Worm (Caenorhabditis elegans): Measurements from ENCODE around the gene eco-1.
A peak's percentile ranks its signal among the peaks of the same experiment; 100 is the strongest.

eco-1 gene

DNA sequence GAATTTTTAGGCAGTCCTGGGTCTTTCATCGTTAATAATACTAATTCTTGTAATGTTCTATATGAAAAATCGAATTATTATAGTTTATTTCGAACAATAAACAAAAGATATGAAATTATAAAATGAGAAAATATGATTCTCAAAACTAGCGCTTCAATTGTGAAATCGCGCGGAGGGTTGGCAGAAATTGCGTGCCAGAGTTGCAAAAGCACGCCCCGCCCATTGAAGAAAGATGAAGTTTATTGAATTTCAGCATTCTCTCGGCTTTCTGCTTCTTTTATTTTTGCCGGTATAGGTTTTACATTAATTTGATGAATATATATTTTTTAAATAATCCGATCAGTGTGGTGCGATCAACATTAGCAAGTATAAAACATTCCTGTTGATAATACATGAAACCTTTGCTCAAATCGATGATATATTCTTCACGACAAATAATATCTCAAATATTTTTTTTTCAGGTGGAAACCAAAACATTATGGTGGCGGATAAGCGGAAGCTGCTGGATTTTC, at the start of gene eco-1, which contains the start of gene hmgr-1:
eco-1 (minus strand) TSS at position 59 of the 512 bp plus-strand sequence.
hmgr-1 (plus strand) TSS at position 462 of the 512 bp plus-strand sequence.
- TF ChIP-seq ztf-23 (GFP tag; IDR thresholded peaks at IDR 0.05) (0 out of 2 replicates have a peak, but pooled peaks have one; percentile 27), ztf-29 (GFP tag; IDR thresholded peaks at IDR 0.05) (no peak)

DNA sequence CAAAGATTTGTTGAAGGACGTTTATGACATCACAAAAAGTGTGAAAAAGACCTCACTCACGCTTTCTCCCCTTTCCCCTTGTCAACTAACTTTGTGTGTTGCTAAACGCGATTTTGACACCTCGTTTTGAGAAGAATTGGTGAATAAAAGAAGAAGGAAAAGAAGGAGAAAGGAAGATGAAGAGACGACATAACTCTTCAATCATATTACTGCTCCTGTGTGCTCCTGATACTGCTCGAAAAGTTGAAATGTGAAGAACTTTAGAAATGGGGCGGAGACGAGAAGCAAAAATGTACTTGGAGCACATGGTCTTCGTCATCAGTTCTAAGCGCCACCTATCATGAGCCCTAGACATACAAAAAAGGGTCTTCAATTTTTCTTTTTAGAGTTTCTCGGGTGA, 40.1 kb upstream of the eco-1 start:
- TF ChIP-seq cog-1 (tag; optimal IDR thresholded peaks at IDR 0.05) (no peak), ztf-29 (GFP tag; IDR thresholded peaks at IDR 0.05) (no peak)

DNA sequence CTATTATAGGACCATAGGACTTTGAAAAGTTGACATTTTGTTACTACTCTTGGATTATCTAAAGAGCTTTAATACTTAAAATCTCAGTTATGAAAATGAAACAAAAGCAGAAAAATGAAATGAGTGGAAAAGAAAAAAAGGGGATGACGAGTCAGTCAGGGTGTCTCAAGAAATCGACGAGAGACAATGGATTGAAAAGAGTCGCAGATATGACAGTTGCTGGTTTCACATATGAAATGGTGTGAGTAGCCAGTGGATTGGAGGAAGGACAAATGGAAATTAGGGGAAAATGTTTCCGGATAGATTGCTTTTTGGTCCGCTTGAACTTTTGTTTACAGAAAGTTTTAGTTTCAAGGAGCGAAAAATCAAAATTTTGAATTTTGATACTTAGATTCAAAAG, 38.3 kb upstream of the eco-1 start:
- TF ChIP-seq ztf-23 (GFP tag; IDR thresholded peaks at IDR 0.05) (no peak), med-1 (GFP tag; optimal IDR thresholded peaks at IDR 0.05; ENCODE audit: insufficient read depth) (no peak), T22C8.4 (GFP tag; IDR thresholded peaks at IDR 0.05) (no peak), cog-1 (tag; optimal IDR thresholded peaks at IDR 0.05) (no peak), ztf-29 (GFP tag; IDR thresholded peaks at IDR 0.05) (no peak)

DNA sequence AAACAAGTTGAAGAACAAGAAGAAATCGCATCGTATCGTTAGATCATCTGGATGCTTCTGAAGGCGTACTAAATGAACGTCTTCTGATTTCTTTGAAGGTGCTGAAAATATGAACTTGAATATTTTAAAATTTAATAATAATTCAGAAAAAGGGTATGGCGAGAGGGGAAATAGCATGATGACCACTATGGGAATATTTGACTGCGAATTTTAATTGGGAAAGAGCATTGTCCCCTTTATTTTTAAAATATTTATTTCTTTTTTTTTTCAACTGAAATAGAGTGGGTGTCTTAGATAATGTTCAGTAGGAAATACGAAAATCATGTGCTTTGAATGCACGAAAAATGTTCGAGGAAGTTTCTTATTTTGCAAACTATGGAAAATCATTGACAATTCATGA, 36.5 kb upstream of the eco-1 start, which contains the start of gene lgc-50:
lgc-50 (minus strand) TSS at position 101 of the 400 bp plus-strand sequence.
- TF ChIP-seq flt-1 (GFP tag; IDR thresholded peaks at IDR 0.05) (no peak), med-1 (GFP tag; optimal IDR thresholded peaks at IDR 0.05; ENCODE audit: insufficient read depth) (no peak), ztf-29 (GFP tag; IDR thresholded peaks at IDR 0.05) (no peak), ztf-23 (GFP tag; IDR thresholded peaks at IDR 0.05) (no peak), ref-1 (GFP tag; conservative IDR thresholded peaks at IDR 0.05) (no peak), cog-1 (tag; optimal IDR thresholded peaks at IDR 0.05) (no peak)

DNA sequence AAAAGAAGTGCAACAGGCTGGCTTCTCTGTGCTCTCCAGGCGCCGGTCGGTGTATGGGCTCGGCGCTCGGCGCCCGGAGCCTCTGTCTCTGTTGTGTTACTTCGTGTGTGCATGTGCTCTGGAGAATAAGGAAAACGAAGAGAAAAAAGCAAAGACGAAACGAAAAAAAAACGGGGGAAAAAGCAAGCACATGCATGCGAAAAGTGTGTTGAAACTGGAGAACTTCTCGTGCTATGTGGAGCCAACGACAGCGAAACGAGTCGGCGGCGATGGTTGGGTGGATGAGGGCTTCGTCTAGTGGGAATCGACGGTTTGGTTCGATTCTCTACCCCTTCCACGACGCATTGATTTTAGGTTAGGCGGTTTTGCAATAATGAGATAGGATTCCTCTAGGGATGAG, 28.5 kb upstream of the eco-1 start:
- TF ChIP-seq ztf-23 (GFP tag; IDR thresholded peaks at IDR 0.05) (0 out of 2 replicates have a peak, but pooled peaks have one; percentile 33), klf-2 (GFP tag; conservative IDR thresholded peaks at IDR 0.05) (no peak), tab-1 (GFP tag; IDR thresholded peaks at IDR 0.05) (no peak), ztf-29 (GFP tag; IDR thresholded peaks at IDR 0.05) (no peak), cog-1 (tag; optimal IDR thresholded peaks at IDR 0.05) (no peak), ref-1 (GFP tag; conservative IDR thresholded peaks at IDR 0.05) (no peak), med-1 (GFP tag; optimal IDR thresholded peaks at IDR 0.05; ENCODE audit: insufficient read depth) (no peak)

DNA sequence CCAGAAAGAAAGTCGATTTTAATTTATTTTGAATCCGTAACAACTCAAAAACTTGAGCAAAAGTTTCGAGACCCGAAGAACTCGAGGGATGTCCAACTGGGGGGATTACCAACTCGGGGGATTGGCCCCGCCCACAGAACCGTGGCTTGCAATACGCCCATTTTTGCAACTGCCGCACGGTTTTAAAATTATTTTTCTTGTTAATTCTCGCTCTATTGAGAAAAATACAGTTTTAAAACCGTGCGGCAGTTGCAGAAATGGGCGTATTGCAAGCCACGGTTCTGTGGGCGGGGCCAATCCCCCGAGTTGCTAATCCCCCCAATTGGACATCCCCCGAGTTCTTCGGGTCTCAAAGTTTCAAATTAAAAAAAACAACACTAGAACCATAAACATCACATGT, 27.6 kb upstream of the eco-1 start:
- 0 out of 2 replicates have a peak, but pooled peaks have one; percentile 50 for TF ChIP-seq flt-1 (GFP tag; IDR thresholded peaks at IDR 0.05)
- 0 out of 2 replicates have a peak, but pooled peaks have one; percentile 37 for TF ChIP-seq ztf-23 (GFP tag; IDR thresholded peaks at IDR 0.05)

DNA sequence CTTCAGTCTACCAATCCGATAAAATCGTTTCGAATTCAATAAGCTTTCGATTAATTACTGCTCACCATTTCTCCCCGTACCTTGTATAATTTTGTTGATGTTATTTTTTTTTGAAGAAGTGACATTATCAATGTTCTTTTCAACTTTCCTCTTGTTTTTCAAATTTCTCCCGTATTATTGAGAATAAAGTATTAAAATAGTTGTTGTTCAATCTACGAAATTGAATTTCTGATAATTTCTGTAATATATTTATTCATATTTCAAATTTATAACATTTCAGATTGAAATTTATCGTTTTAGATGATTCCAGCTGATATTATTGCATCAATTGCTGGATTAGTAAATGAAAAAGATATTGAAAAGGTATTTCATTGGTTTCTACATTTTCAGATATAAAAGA, 27.0 kb upstream of the eco-1 start, which contains the start of gene trd-1:
trd-1 (plus strand) TSS at position 301 of the 400 bp plus-strand sequence.
- TF ChIP-seq klf-2 (GFP tag; conservative IDR thresholded peaks at IDR 0.05), result no peak

DNA sequence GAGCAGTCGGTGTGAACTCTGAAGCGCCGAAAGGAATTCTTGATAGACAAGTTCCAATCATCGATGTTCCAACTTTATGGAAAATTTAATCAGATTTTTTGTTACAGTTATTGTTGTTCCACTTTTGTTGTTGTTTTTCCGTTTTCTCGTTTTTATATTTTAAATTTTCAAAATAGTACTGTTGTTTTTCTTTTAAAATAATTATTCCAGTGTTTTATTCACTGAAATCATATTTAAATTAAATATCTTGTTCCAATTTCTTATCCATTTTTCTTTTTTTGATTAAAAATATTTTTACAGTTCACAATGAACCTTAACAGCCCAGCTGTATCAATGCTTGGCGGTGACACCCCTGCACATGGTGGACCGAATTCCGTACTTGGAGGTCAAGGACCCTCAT, 24.8 kb upstream of the eco-1 start, which contains the start of gene tbp-1:
tbp-1 (plus strand) TSS at position 301 of the 400 bp plus-strand sequence.
- TF ChIP-seq ref-1 (GFP tag; conservative IDR thresholded peaks at IDR 0.05) (no peak), flt-1 (GFP tag; IDR thresholded peaks at IDR 0.05) (no peak), ztf-29 (GFP tag; IDR thresholded peaks at IDR 0.05) (no peak), tab-1 (GFP tag; IDR thresholded peaks at IDR 0.05) (no peak), ztf-23 (GFP tag; IDR thresholded peaks at IDR 0.05) (no peak), T22C8.4 (GFP tag; IDR thresholded peaks at IDR 0.05) (no peak), med-1 (GFP tag; optimal IDR thresholded peaks at IDR 0.05; ENCODE audit: insufficient read depth) (no peak), klf-2 (GFP tag; conservative IDR thresholded peaks at IDR 0.05) (no peak), cog-1 (tag; optimal IDR thresholded peaks at IDR 0.05) (no peak)

DNA sequence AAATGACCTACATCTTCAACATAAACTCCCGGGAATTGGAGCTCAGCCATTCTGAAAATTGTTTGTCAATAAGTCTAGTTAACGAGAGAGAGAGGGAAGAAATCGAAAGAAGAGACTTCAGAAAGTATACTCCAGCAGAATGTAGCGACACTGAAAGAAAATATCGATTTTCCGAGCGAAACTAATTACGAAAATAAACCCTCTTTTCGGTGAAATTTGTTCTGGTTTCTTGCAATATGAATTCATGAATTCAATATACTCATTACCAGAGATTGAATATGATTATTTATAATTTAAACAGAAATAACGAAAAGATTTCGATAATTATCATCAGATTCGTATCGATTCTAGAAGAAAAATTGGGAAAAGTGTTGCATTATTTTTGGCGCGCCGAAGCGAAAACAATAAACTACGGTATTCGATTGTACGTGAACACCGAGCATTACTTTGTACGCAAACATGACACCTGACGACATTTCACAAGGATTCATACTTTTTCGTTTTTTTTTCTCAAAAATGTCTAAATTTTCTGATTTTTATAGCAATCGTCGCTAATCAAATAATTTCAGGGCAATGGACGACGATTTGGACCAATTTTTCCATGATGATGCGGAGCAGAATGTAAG, 22.8 kb upstream of the eco-1 start, which contains the start of the genes hmg-4 and T20B12.3:
hmg-4 (minus strand) TSS at position 51 of the 626 bp plus-strand sequence.
T20B12.3 (plus strand) TSS at position 570 of the 626 bp plus-strand sequence.
- TF ChIP-seq flt-1 (GFP tag; IDR thresholded peaks at IDR 0.05) (no peak), med-1 (GFP tag; optimal IDR thresholded peaks at IDR 0.05; ENCODE audit: insufficient read depth) (no peak), ref-1 (GFP tag; conservative IDR thresholded peaks at IDR 0.05) (no peak), cog-1 (tag; optimal IDR thresholded peaks at IDR 0.05) (no peak), ztf-29 (GFP tag; IDR thresholded peaks at IDR 0.05) (no peak), klf-2 (GFP tag; conservative IDR thresholded peaks at IDR 0.05) (no peak), T22C8.4 (GFP tag; IDR thresholded peaks at IDR 0.05) (no peak), ztf-23 (GFP tag; IDR thresholded peaks at IDR 0.05) (no peak), tab-1 (GFP tag; IDR thresholded peaks at IDR 0.05) (no peak)

DNA sequence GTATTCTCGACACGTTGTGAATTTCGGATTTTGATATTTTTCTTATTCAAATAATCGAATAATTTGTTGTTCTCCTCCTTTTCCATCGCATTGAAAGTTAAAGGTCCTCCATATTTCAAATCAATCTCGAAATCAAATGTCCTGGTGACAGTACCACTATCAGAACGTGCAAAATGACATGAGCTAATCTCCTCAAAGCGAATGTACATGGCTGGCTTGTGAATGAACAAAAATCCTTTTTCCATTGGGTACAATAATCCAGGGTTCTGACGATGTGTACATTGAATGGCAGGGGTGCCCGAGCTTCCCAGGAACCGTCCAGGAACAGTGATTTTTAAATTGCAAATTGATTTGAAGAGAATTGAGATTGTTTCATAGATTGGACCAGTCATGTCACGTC, 21.2 kb upstream of the eco-1 start:
- TF ChIP-seq tab-1 (GFP tag; IDR thresholded peaks at IDR 0.05), result no peak
- no peak for TF ChIP-seq cog-1 (tag; optimal IDR thresholded peaks at IDR 0.05)
- TF ChIP-seq klf-2 (GFP tag; conservative IDR thresholded peaks at IDR 0.05), result no peak
- TF ChIP-seq ztf-23 (GFP tag; IDR thresholded peaks at IDR 0.05), result no peak
- no peak for TF ChIP-seq flt-1 (GFP tag; IDR thresholded peaks at IDR 0.05)
- TF ChIP-seq T22C8.4 (GFP tag; IDR thresholded peaks at IDR 0.05), result no peak

DNA sequence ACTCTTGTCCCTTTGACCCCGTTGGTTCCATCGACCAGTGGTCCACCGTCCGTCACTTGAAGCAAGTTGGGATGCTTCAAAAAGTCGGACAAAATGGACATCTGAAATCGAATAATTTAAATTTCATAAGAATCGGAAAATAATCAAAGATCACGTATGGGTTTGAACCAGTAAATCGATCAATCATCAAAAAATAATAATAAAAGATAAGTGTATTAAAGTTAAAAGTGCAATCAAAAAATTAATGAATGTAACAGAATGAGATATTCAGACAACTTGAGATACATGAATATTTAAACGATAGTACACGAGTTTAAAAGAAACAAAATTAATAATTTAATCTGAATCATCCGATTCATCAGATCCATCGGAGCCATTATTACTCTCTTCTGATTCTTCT, 20.1 kb upstream of the eco-1 start, which contains the start of gene T20B12.7:
T20B12.7 (minus strand) TSS at position 101 of the 400 bp plus-strand sequence.
- TF ChIP-seq cog-1 (tag; optimal IDR thresholded peaks at IDR 0.05) (no peak), med-1 (GFP tag; optimal IDR thresholded peaks at IDR 0.05; ENCODE audit: insufficient read depth) (no peak), ref-1 (GFP tag; conservative IDR thresholded peaks at IDR 0.05) (no peak), flt-1 (GFP tag; IDR thresholded peaks at IDR 0.05) (no peak), tab-1 (GFP tag; IDR thresholded peaks at IDR 0.05) (no peak), klf-2 (GFP tag; conservative IDR thresholded peaks at IDR 0.05) (no peak), ztf-23 (GFP tag; IDR thresholded peaks at IDR 0.05) (no peak), T22C8.4 (GFP tag; IDR thresholded peaks at IDR 0.05) (no peak), ztf-29 (GFP tag; IDR thresholded peaks at IDR 0.05) (no peak)

Data from whole organism, midembryonic.